Fruit fly (Drosophila melanogaster) whole organism, wandering third instar larva: Measurements from ENCODE around the gene tay.

ENCODE experiments used
- CG32264 ChIP-seq: fragments of 200-800 bp; sonication (Bioruptor generic); optimal IDR thresholded peaks from 2 replicates; lab custom pipeline; 2016; ENCODE audit warnings: missing biosample characterization, missing genetic modification characterization
- Dfd ChIP-seq: fragments of >200 bp; optimal IDR thresholded peaks from 2 replicates; lab custom pipeline; 2017; ENCODE audit warnings: missing biosample characterization, missing genetic modification characterization
- Myc ChIP-seq: fragments of >200 bp; optimal IDR thresholded peaks from 2 replicates; lab custom pipeline; 2017
- OdsH ChIP-seq: fragments of 200-800 bp; sonication (Bioruptor generic); optimal IDR thresholded peaks from 2 replicates; lab custom pipeline; 2016; ENCODE audit warnings: missing biosample characterization, mild to moderate bottlenecking, missing genetic modification characterization
- Rel ChIP-seq, 2 experiments: fragments of 200-800 bp; sonication (Bioruptor generic) in 1 of 2; optimal IDR thresholded peaks; 2 replicates in 1 of 2; 3 replicates in 1 of 2; lab custom pipeline; 2016 to 2019; ENCODE audit warnings: mild to moderate bottlenecking in 2 of 2, missing biosample characterization in 2 of 2, missing genetic modification characterization in 2 of 2, moderate library complexity in 1 of 2
- dl ChIP-seq, 2 experiments: fragments of 175-275, 200-275 bp in 1 of 2; fragments of 200-275 bp in 1 of 2; sonication (Bioruptor generic); optimal IDR thresholded peaks; lab custom pipeline; 2018; ENCODE audit warnings: mild to moderate bottlenecking in 2 of 2, missing biosample characterization in 2 of 2, missing genetic modification characterization in 2 of 2, moderate library complexity in 2 of 2; ENCODE audit not compliant: partially characterized antibody in 2 of 2, insufficient read depth in 1 of 2
- dsf ChIP-seq: sonication (Bioruptor generic); optimal IDR thresholded peaks from 2 replicates; lab custom pipeline; 2016; ENCODE audit warnings: missing biosample characterization, missing genetic modification characterization, borderline replicate concordance
- foxo ChIP-seq, 2 experiments: fragments of 200-800 bp; sonication (Bioruptor generic); optimal IDR thresholded peaks; 2 replicates in 1 of 2; 3 replicates in 1 of 2; lab custom pipeline; 2016 to 2017; ENCODE audit warnings: missing biosample characterization in 2 of 2, missing genetic modification characterization in 2 of 2
- h ChIP-seq: fragments of 200-800 bp; sonication (Bioruptor generic); optimal IDR thresholded peaks from 3 replicates; lab custom pipeline; 2016; ENCODE audit warnings: missing biosample characterization, mild to moderate bottlenecking, missing genetic modification characterization
- lola ChIP-seq: fragments of >200 bp; optimal IDR thresholded peaks from 2 replicates; lab custom pipeline; 2017; ENCODE audit warnings: missing biosample characterization, missing genetic modification characterization
- pan ChIP-seq: fragments of >200 bp; optimal IDR thresholded peaks from 2 replicates; lab custom pipeline; 2017
- psq ChIP-seq: fragments of 200-800 bp; sonication (Bioruptor generic); optimal IDR thresholded peaks from 3 replicates; lab custom pipeline; 2017; ENCODE audit warnings: missing biosample characterization, mild to moderate bottlenecking, missing genetic modification characterization, moderate library complexity

DNA sequence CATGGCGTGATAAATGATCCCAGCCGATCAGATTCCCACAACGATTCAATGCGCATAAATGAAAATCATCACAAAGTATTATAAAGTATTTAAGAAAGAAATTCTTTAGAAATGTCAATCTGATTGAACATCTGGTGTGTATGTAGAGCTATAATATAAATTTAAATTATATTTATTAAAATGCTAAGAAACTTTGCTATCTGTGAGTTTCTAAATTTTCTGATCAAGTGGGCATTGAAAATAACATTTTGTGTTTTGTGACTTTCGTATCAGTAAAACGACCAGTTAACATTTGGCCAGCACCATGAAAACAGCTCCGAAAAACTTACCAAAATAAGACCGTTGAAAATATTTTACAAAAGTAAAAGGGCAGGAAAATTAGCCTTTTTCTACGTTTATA, 49.6 kb downstream of the tay start, which contains the start of gene CG8565:
- TF ChIP-seq psq (GFP tag; lab: Kevin White, UChicago) = no peak
- TF ChIP-seq lola (GFP tag; lab: Kevin White, UChicago) = no peak
- TF ChIP-seq foxo (GFP tag; optimal IDR thresholded peaks at IDR 0.05; lab: Kevin White, UChicago) = no peak
- no peak for TF ChIP-seq dsf (GFP tag; lab: Kevin White, UChicago)
- TF ChIP-seq dl (GFP tag; optimal IDR thresholded peaks at IDR 0.05; lab: Kevin White, UChicago; ENCODE audit: insufficient read depth in 1 of 2, partially characterized antibody in 2 of 2) = no peak
- no peak for TF ChIP-seq h
- TF ChIP-seq CG32264 = no peak
- no peak for TF ChIP-seq Rel (GFP tag; optimal IDR thresholded peaks at IDR 0.05; lab: Kevin White, UChicago)
- TF ChIP-seq Rel (tag; optimal IDR thresholded peaks at IDR 0.05; lab: Kevin White, UChicago) = no peak
- no peak for TF ChIP-seq Dfd (GFP tag; lab: Kevin White, UChicago)
- TF ChIP-seq pan (lab: Kevin White, UChicago) = no peak
- TF ChIP-seq OdsH (GFP tag; lab: Kevin White, UChicago) = no peak
- TF ChIP-seq Myc (lab: Kevin White, UChicago) = no peak
